Fruit fly (Drosophila melanogaster) whole organism, wandering third instar larva: Measurements from ENCODE around the gene ClpX.

Experiments
- Abd-B ChIP-seq: fragments of >200 bp; optimal IDR thresholded peaks from 2 replicates; lab custom pipeline; 2017; ENCODE audit warnings: missing biosample characterization, missing genetic modification characterization
- CG32264 ChIP-seq: fragments of 200-800 bp; sonication (Bioruptor generic); optimal IDR thresholded peaks from 2 replicates; lab custom pipeline; 2016; ENCODE audit warnings: missing biosample characterization, missing genetic modification characterization
- CG9705 ChIP-seq: fragments of 200-800 bp; sonication (Bioruptor generic); optimal IDR thresholded peaks from 2 replicates; lab custom pipeline; 2018; ENCODE audit warnings: missing biosample characterization, mild to moderate bottlenecking, missing genetic modification characterization
- CrebA ChIP-seq: fragments of 200-800 bp; sonication (Bioruptor generic); optimal IDR thresholded peaks from 2 replicates; lab custom pipeline; 2016; ENCODE audit warnings: missing biosample characterization, mild to moderate bottlenecking, missing genetic modification characterization, borderline replicate concordance
- Dif ChIP-seq: fragments of 200-275, 200-300 bp; sonication (Bioruptor generic); optimal IDR thresholded peaks from 2 replicates; lab custom pipeline; 2018; ENCODE audit warnings: missing biosample characterization, missing genetic modification characterization; ENCODE audit not compliant: partially characterized antibody
- GATAd ChIP-seq: sonication (Bioruptor generic); optimal IDR thresholded peaks from 2 replicates; lab custom pipeline; 2016; ENCODE audit warnings: missing biosample characterization, missing genetic modification characterization
- HLH106 ChIP-seq: fragments of 200-800 bp; optimal IDR thresholded peaks from 3 replicates; lab custom pipeline; 2019; ENCODE audit warnings: missing biosample characterization, mild to moderate bottlenecking, missing genetic modification characterization, moderate library complexity
- Hnf4 ChIP-seq: fragments of 200-800 bp; sonication (Bioruptor generic); optimal IDR thresholded peaks from 2 replicates; lab custom pipeline; 2016; ENCODE audit warnings: missing biosample characterization, mild to moderate bottlenecking, missing genetic modification characterization
- Hr78 ChIP-seq: fragments of >200 bp; optimal IDR thresholded peaks from 2 replicates; lab custom pipeline; 2017; ENCODE audit warnings: missing biosample characterization, missing genetic modification characterization
- Hr83 ChIP-seq: fragments of 200-300 bp; sonication (Bioruptor generic); optimal IDR thresholded peaks from 2 replicates; lab custom pipeline; 2016; ENCODE audit warnings: missing biosample characterization, mild to moderate bottlenecking, missing genetic modification characterization, moderate library complexity; ENCODE audit not compliant: poor library complexity, severe bottlenecking
- Jra ChIP-seq: sonication (Bioruptor generic); optimal IDR thresholded peaks from 2 replicates; lab custom pipeline; 2016; ENCODE audit warnings: missing biosample characterization, missing genetic modification characterization
- Mio ChIP-seq: sonication (Bioruptor generic); optimal IDR thresholded peaks from 2 replicates; lab custom pipeline; 2016; ENCODE audit warnings: missing biosample characterization, missing genetic modification characterization
- Myc ChIP-seq: fragments of >200 bp; optimal IDR thresholded peaks from 2 replicates; lab custom pipeline; 2017
- N ChIP-seq: fragments of >200 bp; optimal IDR thresholded peaks from 2 replicates; lab custom pipeline; 2018; ENCODE audit warnings: missing biosample characterization, missing external identifiers, missing genetic modification characterization
- OdsH ChIP-seq: fragments of 200-800 bp; sonication (Bioruptor generic); optimal IDR thresholded peaks from 2 replicates; lab custom pipeline; 2016; ENCODE audit warnings: missing biosample characterization, mild to moderate bottlenecking, missing genetic modification characterization
- Rel ChIP-seq, 2 experiments: fragments of 200-800 bp; sonication (Bioruptor generic) in 1 of 2; optimal IDR thresholded peaks; 2 replicates in 1 of 2; 3 replicates in 1 of 2; lab custom pipeline; 2016 to 2019; ENCODE audit warnings: mild to moderate bottlenecking in 2 of 2, missing biosample characterization in 2 of 2, missing genetic modification characterization in 2 of 2, moderate library complexity in 1 of 2
- Sp1 ChIP-seq: fragments of 200-800 bp; sonication (Bioruptor generic); optimal IDR thresholded peaks from 3 replicates; lab custom pipeline; 2019; ENCODE audit warnings: missing biosample characterization, mild to moderate bottlenecking, missing genetic modification characterization, moderate library complexity
- Vsx2 ChIP-seq: fragments of 200-300, 225-300 bp; sonication (Bioruptor generic); optimal IDR thresholded peaks from 2 replicates; lab custom pipeline; 2018; ENCODE audit warnings: missing biosample characterization, missing genetic modification characterization; ENCODE audit not compliant: partially characterized antibody
- br ChIP-seq: fragments of 200-800 bp; sonication (Bioruptor generic); optimal IDR thresholded peaks from 2 replicates; lab custom pipeline; 2016; ENCODE audit warnings: missing biosample characterization, missing genetic modification characterization
- dmrt93B ChIP-seq: fragments of 200-800 bp; sonication (Bioruptor generic); optimal IDR thresholded peaks from 2 replicates; lab custom pipeline; 2018; ENCODE audit warnings: missing biosample characterization, mild to moderate bottlenecking, missing genetic modification characterization
- dsf ChIP-seq: sonication (Bioruptor generic); optimal IDR thresholded peaks from 2 replicates; lab custom pipeline; 2016; ENCODE audit warnings: missing biosample characterization, missing genetic modification characterization, borderline replicate concordance
- ey ChIP-seq: fragments of 200-800 bp; sonication (Bioruptor generic); optimal IDR thresholded peaks from 2 replicates; lab custom pipeline; 2016; ENCODE audit warnings: missing biosample characterization, missing genetic modification characterization
- foxo ChIP-seq, 2 experiments: fragments of 200-800 bp; sonication (Bioruptor generic); optimal IDR thresholded peaks; 2 replicates in 1 of 2; 3 replicates in 1 of 2; lab custom pipeline; 2016 to 2017; ENCODE audit warnings: missing biosample characterization in 2 of 2, missing genetic modification characterization in 2 of 2
- fru ChIP-seq: fragments of 200-800 bp; sonication (Bioruptor generic); optimal IDR thresholded peaks from 3 replicates; lab custom pipeline; 2016; ENCODE audit warnings: missing biosample characterization, mild to moderate bottlenecking, missing genetic modification characterization
- h ChIP-seq: fragments of 200-800 bp; sonication (Bioruptor generic); optimal IDR thresholded peaks from 3 replicates; lab custom pipeline; 2016; ENCODE audit warnings: missing biosample characterization, mild to moderate bottlenecking, missing genetic modification characterization
- jim ChIP-seq: fragments of 175-275, 200-325 bp; sonication (Bioruptor generic); optimal IDR thresholded peaks from 2 replicates; lab custom pipeline; 2016; ENCODE audit warnings: missing biosample characterization, mild to moderate bottlenecking, missing genetic modification characterization
- lola ChIP-seq: fragments of >200 bp; optimal IDR thresholded peaks from 2 replicates; lab custom pipeline; 2017; ENCODE audit warnings: missing biosample characterization, missing genetic modification characterization
- pan ChIP-seq: fragments of >200 bp; optimal IDR thresholded peaks from 2 replicates; lab custom pipeline; 2017
- psq ChIP-seq: fragments of 200-800 bp; sonication (Bioruptor generic); optimal IDR thresholded peaks from 3 replicates; lab custom pipeline; 2017; ENCODE audit warnings: missing biosample characterization, mild to moderate bottlenecking, missing genetic modification characterization, moderate library complexity
- rgr ChIP-seq: fragments of 200-800 bp; sonication (Bioruptor generic); optimal IDR thresholded peaks from 3 replicates; lab custom pipeline; 2016; ENCODE audit warnings: missing biosample characterization, mild to moderate bottlenecking, missing genetic modification characterization
- sage ChIP-seq: fragments of 200-800 bp; sonication (Bioruptor generic); optimal IDR thresholded peaks from 2 replicates; lab custom pipeline; 2016; ENCODE audit warnings: missing biosample characterization, mild to moderate bottlenecking, missing genetic modification characterization
- sv ChIP-seq: fragments of 200-800 bp; sonication (Bioruptor generic); optimal IDR thresholded peaks from 3 replicates; lab custom pipeline; 2016; ENCODE audit warnings: missing biosample characterization, missing genetic modification characterization
- tai ChIP-seq: sonication (Bioruptor generic); optimal IDR thresholded peaks from 2 replicates; lab custom pipeline; 2016; ENCODE audit warnings: missing biosample characterization, missing genetic modification characterization
- usp ChIP-seq: fragments of >200 bp; optimal IDR thresholded peaks from 2 replicates; lab custom pipeline; 2017; ENCODE audit warnings: missing biosample characterization, missing genetic modification characterization
- woc ChIP-seq: sonication (Bioruptor generic); optimal IDR thresholded peaks from 2 replicates; lab custom pipeline; 2016; ENCODE audit warnings: missing biosample characterization, mild to moderate bottlenecking, missing genetic modification characterization

The ClpX gene

dm6 chr3R:19873102-19873737 is 30.3 kb downstream of the ClpX start:
- no peak for TF ChIP-seq dsf (GFP tag; lab: Kevin White, UChicago)
- no peak for TF ChIP-seq N (GFP tag; lab: Kevin White, UChicago)
- no peak for TF ChIP-seq jim (GFP tag; lab: Kevin White, UChicago)
- TF ChIP-seq lola (GFP tag; lab: Kevin White, UChicago), result no peak

DNA sequence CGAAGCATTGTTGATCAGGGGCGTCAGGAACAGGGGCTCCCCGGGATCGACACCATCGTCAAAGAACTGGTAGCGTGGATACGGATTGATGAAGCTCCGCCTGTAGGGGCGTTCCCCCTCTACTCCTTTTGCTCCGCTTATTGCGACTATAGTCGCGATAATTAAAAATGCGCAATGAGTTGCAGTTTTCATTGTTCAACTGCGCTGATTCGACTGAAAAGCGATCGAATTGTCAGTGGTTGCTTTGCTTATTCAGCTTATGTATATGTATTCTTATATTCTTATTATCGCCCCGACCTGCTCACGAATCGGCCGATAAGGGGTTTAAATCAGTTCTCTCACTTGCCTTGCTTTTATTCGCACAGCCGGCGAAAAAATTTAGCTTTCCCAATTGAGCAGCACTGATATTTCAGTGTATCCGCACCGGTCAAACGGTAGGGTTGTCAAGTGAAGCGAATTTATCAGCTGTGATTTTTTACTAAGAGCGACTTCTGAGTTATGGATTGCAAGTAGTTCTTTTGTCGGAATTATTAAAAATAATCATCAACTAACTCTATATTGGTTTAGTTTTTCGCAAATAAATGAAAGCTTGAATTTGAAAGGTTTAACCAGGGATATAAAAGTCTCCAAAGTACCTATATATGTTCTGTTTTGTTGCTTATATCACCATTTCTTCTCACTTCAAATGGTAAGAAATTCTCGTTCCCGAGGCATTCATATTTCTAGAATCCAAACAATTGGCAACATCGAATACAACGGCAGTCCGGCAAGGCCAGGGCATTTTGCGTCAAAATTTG is 39.3 kb downstream of the ClpX start, which contains the start of the genes CG4572 and CG4686:
Gene CG4572, minus strand, starts transcription at position 415 of the 797 bp plus-strand sequence.
Gene CG4686, plus strand, starts transcription at position 518 of the 797 bp plus-strand sequence.
- no peak for TF ChIP-seq Rel (GFP tag; optimal IDR thresholded peaks at IDR 0.05; lab: Kevin White, UChicago)
- TF ChIP-seq Rel (tag; optimal IDR thresholded peaks at IDR 0.05; lab: Kevin White, UChicago), result peak; percentile 95
- peak; percentile 85 for TF ChIP-seq psq (GFP tag; lab: Kevin White, UChicago)
- TF ChIP-seq fru, result peak; percentile 83
- no peak for TF ChIP-seq sage (GFP tag; lab: Kevin White, UChicago)
- peak; percentile 84 for TF ChIP-seq rgr (GFP tag; lab: Kevin White, UChicago)
- TF ChIP-seq Myc (lab: Kevin White, UChicago), result peak; percentile 26
- peak; percentile 81 for TF ChIP-seq ey (GFP tag; lab: Kevin White, UChicago)
- TF ChIP-seq CG32264 (GFP tag; lab: Kevin White, UChicago), result peak; percentile 31
- TF ChIP-seq GATAd (GFP tag; lab: Kevin White, UChicago), result no peak
- TF ChIP-seq Sp1 (GFP tag; lab: Kevin White, UChicago), result peak; percentile 83
- no peak for TF ChIP-seq Abd-B
- TF ChIP-seq dsf (GFP tag; lab: Kevin White, UChicago), result peak; percentile 64
- no peak for TF ChIP-seq tai
- TF ChIP-seq Hr78 (GFP tag; lab: Kevin White, UChicago), result no peak
- TF ChIP-seq jim (GFP tag; lab: Kevin White, UChicago), result no peak
- peak; percentile 85 to 88 for TF ChIP-seq foxo (GFP tag; optimal IDR thresholded peaks at IDR 0.05; lab: Kevin White, UChicago)
- peak; percentile 87 for TF ChIP-seq br
- TF ChIP-seq CG9705 (GFP tag; lab: Kevin White, UChicago), result peak; percentile 82
- TF ChIP-seq woc (GFP tag; lab: Kevin White, UChicago), result peak; percentile 89
- TF ChIP-seq lola (GFP tag; lab: Kevin White, UChicago), result no peak
- TF ChIP-seq h, result peak; percentile 79
- TF ChIP-seq dmrt93B, result peak; percentile 65
- TF ChIP-seq Vsx2 (GFP tag; lab: Kevin White, UChicago), result no peak
- TF ChIP-seq OdsH (GFP tag; lab: Kevin White, UChicago), result peak; percentile 73
- TF ChIP-seq sv (GFP tag; lab: Kevin White, UChicago), result peak; percentile 49
- no peak for TF ChIP-seq CrebA (GFP tag; lab: Kevin White, UChicago)
- peak; percentile 66 for TF ChIP-seq Hr83 (GFP tag; lab: Kevin White, UChicago)
- peak; percentile 95 for TF ChIP-seq HLH106 (tag; lab: Kevin White, UChicago)
- TF ChIP-seq N (GFP tag; lab: Kevin White, UChicago), result no peak
- TF ChIP-seq Jra (GFP tag; lab: Kevin White, UChicago), result no peak
- TF ChIP-seq, all 38 proteins: peak for 19

DNA sequence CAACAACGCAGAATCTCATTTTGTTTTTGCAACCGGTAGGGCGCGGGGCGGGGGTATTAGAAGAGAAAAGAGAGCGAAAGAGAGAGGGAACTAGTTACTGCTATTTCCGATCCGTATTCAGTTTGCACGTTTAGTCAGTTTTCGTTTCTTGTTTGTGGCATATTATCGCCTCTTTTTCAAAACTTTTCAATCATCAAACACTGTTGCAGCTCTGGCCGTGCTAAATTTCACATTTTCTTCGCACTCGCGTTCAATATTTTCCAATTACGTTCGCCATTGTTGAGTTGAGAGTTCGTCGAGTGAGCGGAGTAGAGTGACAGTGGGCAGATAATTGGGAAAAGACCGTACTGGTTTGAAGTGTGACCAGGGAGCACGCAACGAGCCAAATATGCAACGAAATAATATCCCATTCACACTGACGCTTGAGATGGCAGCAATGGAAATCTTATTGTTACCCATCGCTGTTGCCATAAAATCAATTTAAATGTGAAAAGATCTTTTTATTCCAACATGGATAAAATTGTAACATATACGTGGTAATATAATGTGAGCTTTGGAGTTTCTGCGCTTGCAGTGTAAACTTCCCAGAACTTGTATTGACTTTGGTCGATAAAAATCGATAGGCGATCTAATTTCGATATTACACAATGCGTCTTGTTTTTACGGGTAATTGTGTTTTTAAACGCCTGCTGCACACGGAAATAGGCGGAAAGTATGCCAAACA is 42.3 kb downstream of the ClpX start, which contains the start of the genes Ire1 and Mrm2:
Gene Ire1, minus strand, starts transcription at position 296 of the 724 bp plus-strand sequence.
Gene Mrm2, plus strand, starts transcription at position 615 of the 724 bp plus-strand sequence.
- peak; percentile 84 for TF ChIP-seq woc (GFP tag; lab: Kevin White, UChicago)
- peak; percentile 67 for TF ChIP-seq jim (GFP tag; lab: Kevin White, UChicago)
- TF ChIP-seq OdsH (GFP tag; lab: Kevin White, UChicago), result peak; percentile 63
- TF ChIP-seq usp (GFP tag; lab: Kevin White, UChicago), result no peak
- TF ChIP-seq lola (GFP tag; lab: Kevin White, UChicago), result peak; percentile 97
- peak; percentile 77 for TF ChIP-seq h
- TF ChIP-seq CrebA (GFP tag; lab: Kevin White, UChicago), result no peak
- peak; percentile 68 for TF ChIP-seq Abd-B
- peak; percentile 63 for TF ChIP-seq Hr83 (GFP tag; lab: Kevin White, UChicago)
- no peak for TF ChIP-seq CG32264 (GFP tag; lab: Kevin White, UChicago)
- TF ChIP-seq Sp1 (GFP tag; lab: Kevin White, UChicago), result peak; percentile 65
- TF ChIP-seq sage (GFP tag; lab: Kevin White, UChicago), result no peak
- TF ChIP-seq sv (GFP tag; lab: Kevin White, UChicago), result peak; percentile 75
- peak; percentile 84 for TF ChIP-seq Hnf4 (GFP tag; lab: Kevin White, UChicago)
- TF ChIP-seq Hr78 (GFP tag; lab: Kevin White, UChicago), result peak; percentile 89
- peak; percentile 61 for TF ChIP-seq CG9705 (GFP tag; lab: Kevin White, UChicago)
- TF ChIP-seq psq (GFP tag; lab: Kevin White, UChicago), result peak; percentile 63
- TF ChIP-seq GATAd (GFP tag; lab: Kevin White, UChicago), result no peak
- TF ChIP-seq foxo (GFP tag; optimal IDR thresholded peaks at IDR 0.05; lab: Kevin White, UChicago), result peak in 1 of 2 experiments; percentile 85
- peak; percentile 82 for TF ChIP-seq rgr (GFP tag; lab: Kevin White, UChicago)
- TF ChIP-seq HLH106 (tag; lab: Kevin White, UChicago), result peak; percentile 80
- TF ChIP-seq br, result peak; percentile 73
- no peak for TF ChIP-seq Mio (GFP tag; lab: Kevin White, UChicago)
- TF ChIP-seq Rel (GFP tag; optimal IDR thresholded peaks at IDR 0.05; lab: Kevin White, UChicago), result no peak
- peak; percentile 60 for TF ChIP-seq Rel (tag; optimal IDR thresholded peaks at IDR 0.05; lab: Kevin White, UChicago)
- TF ChIP-seq Jra (GFP tag; lab: Kevin White, UChicago), result peak; percentile 68
- TF ChIP-seq Vsx2 (GFP tag; lab: Kevin White, UChicago), result no peak
- TF ChIP-seq fru, result peak; percentile 70
- TF ChIP-seq pan (lab: Kevin White, UChicago), result no peak
- peak; percentile 43 for TF ChIP-seq dsf (GFP tag; lab: Kevin White, UChicago)
- TF ChIP-seq Dif (GFP tag; lab: Kevin White, UChicago), result peak; percentile 60
- TF ChIP-seq ey (GFP tag; lab: Kevin White, UChicago), result peak; percentile 76
